Worm (Caenorhabditis elegans) whole organism, late embryonic: ENCODE measurements around the gene C44E12.1.

Experiments used
- C08G9.2 ChIP-seq: sonication (generic microtip); optimal IDR thresholded peaks from 2 replicates; lab custom pipeline; 2016; ENCODE audit warnings: mild to moderate bottlenecking, missing genetic modification characterization, moderate library complexity, missing compliant biosample characterization
- F13H6.1 ChIP-seq: sonication (generic microtip); optimal IDR thresholded peaks from 2 replicates; lab custom pipeline; 2016; ENCODE audit warnings: missing genetic modification characterization, missing compliant biosample characterization
- ama-1 ChIP-seq: fragments of 150-350 bp; optimal IDR thresholded peaks from 2 replicates; lab custom pipeline; 2014
- ceh-14 ChIP-seq: sonication (generic microtip); optimal IDR thresholded peaks from 2 replicates; lab custom pipeline; 2016; ENCODE audit warnings: missing genotype, missing genetic modification characterization, missing compliant biosample characterization
- ceh-18 ChIP-seq: sonication (generic microtip); optimal IDR thresholded peaks from 2 replicates; lab custom pipeline; 2016; ENCODE audit warnings: missing genetic modification characterization, missing compliant biosample characterization
- ceh-24 ChIP-seq: sonication (generic microtip); optimal IDR thresholded peaks from 2 replicates; lab custom pipeline; 2016; ENCODE audit warnings: mild to moderate bottlenecking, missing genetic modification characterization, missing compliant biosample characterization
- ceh-48 ChIP-seq: sonication (generic microtip); optimal IDR thresholded peaks from 2 replicates; lab custom pipeline; 2016; ENCODE audit warnings: missing genetic modification characterization, inconsistent platforms, missing compliant biosample characterization
- ceh-9 ChIP-seq: sonication (generic microtip); optimal IDR thresholded peaks from 2 replicates; lab custom pipeline; 2016; ENCODE audit warnings: mild to moderate bottlenecking, missing genetic modification characterization, inconsistent platforms, missing compliant biosample characterization
- nhr-11 ChIP-seq: fragments of 150-350 bp; optimal IDR thresholded peaks from 2 replicates; lab custom pipeline; 2014; ENCODE audit warnings: missing biosample characterization, missing genetic modification characterization
- npax-4 ChIP-seq: sonication (generic microtip); optimal IDR thresholded peaks from 2 replicates; lab custom pipeline; 2016; ENCODE audit warnings: missing genetic modification characterization, missing compliant biosample characterization
- pha-4 ChIP-seq: fragments of 150-350 bp; optimal IDR thresholded peaks from 2 replicates; lab custom pipeline; 2018; ENCODE audit warnings: missing biosample characterization, missing genetic modification reagents, missing genetic modification characterization
- pqm-1 ChIP-seq: sonication (generic microtip); optimal IDR thresholded peaks from 2 replicates; lab custom pipeline; 2016; ENCODE audit warnings: missing genetic modification characterization, missing compliant biosample characterization
- rnt-1 ChIP-seq: sonication (generic microtip); optimal IDR thresholded peaks from 2 replicates; lab custom pipeline; 2016; ENCODE audit warnings: missing genetic modification characterization, missing compliant biosample characterization

ce11 chrX:7573172-7573571, 23.6 kb upstream of the C44E12.1 start:
- TF ChIP-seq ceh-24 (tag; lab: Kevin White, UChicago): no peak
- TF ChIP-seq ceh-9: no peak
- no peak for TF ChIP-seq C08G9.2 (tag; lab: Kevin White, UChicago)
- TF ChIP-seq ama-1 (lab: Kevin White, UChicago): no peak
- TF ChIP-seq ceh-48 (tag; lab: Kevin White, UChicago): no peak
- no peak for TF ChIP-seq ceh-14
- TF ChIP-seq ceh-18 (tag; lab: Kevin White, UChicago): no peak
- TF ChIP-seq nhr-11 (tag; lab: Kevin White, UChicago): no peak
- TF ChIP-seq rnt-1 (tag; lab: Kevin White, UChicago): no peak
- TF ChIP-seq pqm-1 (tag; lab: Kevin White, UChicago): no peak
- no peak for TF ChIP-seq F13H6.1
- no peak for TF ChIP-seq pha-4 (tag; lab: Kevin White, UChicago)
- no peak for TF ChIP-seq npax-4
